Fruit fly (Drosophila melanogaster) whole organism, wandering third instar larva: Measurements from ENCODE around the gene Ahcy.

Source experiments
- CG32264 ChIP-seq: fragments of 200-800 bp; sonication (Bioruptor generic); optimal IDR thresholded peaks from 2 replicates; lab custom pipeline; 2016; ENCODE audit warnings: missing biosample characterization, missing genetic modification characterization
- GATAd ChIP-seq: sonication (Bioruptor generic); optimal IDR thresholded peaks from 2 replicates; lab custom pipeline; 2016; ENCODE audit warnings: missing biosample characterization, missing genetic modification characterization
- Myc ChIP-seq: fragments of >200 bp; optimal IDR thresholded peaks from 2 replicates; lab custom pipeline; 2017
- ey ChIP-seq: fragments of 200-800 bp; sonication (Bioruptor generic); optimal IDR thresholded peaks from 2 replicates; lab custom pipeline; 2016; ENCODE audit warnings: missing biosample characterization, missing genetic modification characterization
- h ChIP-seq: fragments of 200-800 bp; sonication (Bioruptor generic); optimal IDR thresholded peaks from 3 replicates; lab custom pipeline; 2016; ENCODE audit warnings: missing biosample characterization, mild to moderate bottlenecking, missing genetic modification characterization
- usp ChIP-seq: fragments of >200 bp; optimal IDR thresholded peaks from 2 replicates; lab custom pipeline; 2017; ENCODE audit warnings: missing biosample characterization, missing genetic modification characterization

DNA sequence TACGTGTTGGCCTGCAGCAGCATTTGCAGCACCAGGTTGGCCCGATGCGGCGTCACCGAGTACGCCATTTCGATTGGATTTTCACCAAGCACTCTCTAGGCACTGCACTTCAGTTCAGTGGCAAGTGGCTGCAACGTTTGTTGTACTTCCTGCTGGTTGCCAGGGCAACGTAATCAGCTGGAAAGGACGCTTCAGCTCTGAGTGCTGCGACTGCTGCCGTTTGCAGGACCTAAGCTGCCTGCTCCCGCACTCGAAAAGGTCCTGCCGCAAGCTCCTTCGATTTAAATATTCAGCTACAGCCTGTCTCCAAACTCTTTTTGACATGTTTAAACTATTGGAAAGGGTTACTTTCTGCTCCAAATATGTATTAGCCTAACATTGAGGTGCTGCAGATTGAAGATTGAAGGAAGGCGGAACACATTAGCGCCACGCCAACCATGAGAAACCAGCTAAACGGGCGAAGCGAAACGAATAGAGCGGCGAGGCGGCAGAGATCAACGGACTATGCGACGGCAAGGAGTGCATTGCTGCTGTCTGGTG, 17.4 kb downstream of the Ahcy start, which contains the start of the genes CG15642 and CG15641:
- TF ChIP-seq usp: no peak
- no peak for TF ChIP-seq h (GFP tag; lab: Kevin White, UChicago)
- no peak for TF ChIP-seq CG32264 (GFP tag; lab: Kevin White, UChicago)
- no peak for TF ChIP-seq GATAd (GFP tag; lab: Kevin White, UChicago)
- no peak for TF ChIP-seq Myc
- no peak for TF ChIP-seq ey (GFP tag; lab: Kevin White, UChicago)
